Fruit fly (Drosophila melanogaster): Measurements from ENCODE around the gene m.

The m gene

DNA sequence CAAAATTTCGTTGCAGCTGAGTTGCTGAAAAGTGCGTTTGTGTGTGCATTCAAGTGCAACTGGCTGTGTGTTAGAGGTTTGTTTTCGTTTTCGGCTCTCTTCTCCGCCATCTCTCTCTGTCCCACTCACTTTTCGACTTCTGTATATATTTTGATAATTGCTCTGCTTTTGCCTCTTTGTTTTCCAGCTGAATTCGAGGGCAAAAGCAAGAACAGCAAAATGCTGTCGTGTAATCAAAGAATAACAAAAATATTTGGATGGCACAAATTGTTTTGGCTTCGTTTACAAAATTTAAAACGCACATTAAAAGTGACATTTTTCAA, 64.7 kb downstream of the m start:
- TF ChIP-seq psq (GFP tag; optimal IDR thresholded peaks at IDR 0.05): peak; percentile 1
- TF ChIP-seq Rel (GFP tag; optimal IDR thresholded peaks at IDR 0.05): peak; percentile 18
- TF ChIP-seq Rel (tag; optimal IDR thresholded peaks at IDR 0.05): no peak
- no peak for TF ChIP-seq Sp1 (GFP tag; optimal IDR thresholded peaks at IDR 0.05)
- peak; percentile 22 for TF ChIP-seq brk (GFP tag; optimal IDR thresholded peaks at IDR 0.05)
- peak; percentile 7 to 56 for TF ChIP-seq dl (GFP tag; optimal IDR thresholded peaks at IDR 0.05; ENCODE audit: insufficient read depth in 1 of 2, partially characterized antibody in 2 of 2)
- no peak for TF ChIP-seq Mio (GFP tag; optimal IDR thresholded peaks at IDR 0.05)
- TF ChIP-seq fru (GFP tag; optimal IDR thresholded peaks at IDR 0.05): no peak
- TF ChIP-seq Dif (GFP tag; optimal IDR thresholded peaks at IDR 0.05; ENCODE audit: partially characterized antibody): peak; percentile 70

All from whole organism, wandering third instar larva.